Worm (Caenorhabditis elegans) whole organism, young adult: ENCODE data around the gene Y73F8A.14.
"Not testable (repeated sequence)": the region's sequence is repeated elsewhere in the genome, so short reads cannot be mapped to it uniquely, and the experiment has no call there.

Experiments
- B0019.2 ChIP-seq: fragments of 200-800 bp; sonication (Bioruptor generic); conservative IDR thresholded peaks from 2 replicates; pipeline ENCODE4 v1.3.6; 2022; ENCODE audit warnings: missing genetic modification reagents, missing genetic modification characterization, missing compliant biosample characterization
- F10E7.11 ChIP-seq: sonication (generic microtip); optimal IDR thresholded peaks from 2 replicates; lab custom pipeline; 2017; ENCODE audit warnings: mild to moderate bottlenecking, missing genetic modification characterization, moderate library complexity, missing compliant biosample characterization
- F33H1.4 ChIP-seq: fragments of 200-800 bp; sonication (Bioruptor generic); IDR thresholded peaks from 2 replicates; pipeline ENCODE4 v1.3.6; 2022; ENCODE audit warnings: missing genetic modification reagents, missing genetic modification characterization, missing compliant biosample characterization
- F37B4.10 ChIP-seq: fragments of 200-800 bp; sonication (Bioruptor generic); IDR thresholded peaks from 2 replicates; pipeline ENCODE4 v1.3.6; 2022; ENCODE audit warnings: missing genetic modification characterization, missing compliant biosample characterization
- F55B11.4 ChIP-seq: sonication (generic microtip); optimal IDR thresholded peaks from 2 replicates; lab custom pipeline; 2016; ENCODE audit warnings: missing compliant biosample characterization, missing genetic modification characterization, borderline replicate concordance; ENCODE audit not compliant: insufficient read depth
- K11D2.4 ChIP-seq: fragments of 200-800 bp; sonication (Bioruptor generic); IDR thresholded peaks from 2 replicates; pipeline ENCODE4 v1.3.6; 2022; ENCODE audit warnings: missing genetic modification reagents, missing genetic modification characterization, missing compliant biosample characterization
- Y56A3A.18 ChIP-seq: fragments of 200-800 bp; sonication (Bioruptor generic); IDR thresholded peaks from 2 replicates; pipeline ENCODE4 v1.3.6; 2022; ENCODE audit warnings: missing genetic modification reagents, missing genetic modification characterization, missing compliant biosample characterization
- ZK185.1 ChIP-seq: sonication (generic microtip); optimal IDR thresholded peaks from 2 replicates; lab custom pipeline; 2016; ENCODE audit warnings: mild to moderate bottlenecking, missing genetic modification characterization, missing compliant biosample characterization; ENCODE audit not compliant: poor library complexity, severe bottlenecking
- ama-1 ChIP-seq, 3 experiments: fragments of 150-350 bp in 1 of 3; sonication (generic microtip) in 2 of 3; optimal IDR thresholded peaks; 2 replicates each; lab custom pipeline; 2014 to 2018; ENCODE audit warnings: missing biosample characterization in 2 of 3, missing genetic modification characterization in 2 of 3, missing genetic modification reagents in 2 of 3
- aptf-2 ChIP-seq: fragments of 200-800 bp; sonication (Bioruptor generic); conservative IDR thresholded peaks from 2 replicates; pipeline ENCODE4 v1.3.6; 2022; ENCODE audit warnings: missing genetic modification reagents, missing genetic modification characterization, missing compliant biosample characterization
- atf-7 ChIP-seq: sonication (generic microtip); optimal IDR thresholded peaks from 2 replicates; lab custom pipeline; 2017; ENCODE audit warnings: mild to moderate bottlenecking, missing genetic modification characterization, missing compliant biosample characterization
- attf-3 ChIP-seq: fragments of 200-800 bp; sonication (Bioruptor generic); conservative IDR thresholded peaks from 2 replicates; pipeline ENCODE4 v1.3.6; 2022; ENCODE audit warnings: missing genetic modification reagents, missing genetic modification characterization, missing compliant biosample characterization
- cebp-2 ChIP-seq: fragments of 200-800 bp; sonication (Bioruptor generic); IDR thresholded peaks from 2 replicates; pipeline ENCODE4 v1.3.6; 2022; ENCODE audit warnings: missing genetic modification characterization, missing compliant biosample characterization
- ceh-27 ChIP-seq: fragments of 200-800 bp; sonication (Bioruptor generic); optimal IDR thresholded peaks from 2 replicates; lab custom pipeline; 2018; ENCODE audit warnings: mild to moderate bottlenecking, missing genetic modification characterization, moderate library complexity, missing compliant biosample characterization
- fkh-3 ChIP-seq: sonication (generic microtip); optimal IDR thresholded peaks from 2 replicates; lab custom pipeline; 2016; ENCODE audit warnings: mild to moderate bottlenecking, missing genetic modification characterization, missing compliant biosample characterization
- lag-1 ChIP-seq: fragments of 200-800 bp; sonication (Bioruptor generic); IDR thresholded peaks from 2 replicates; pipeline ENCODE4 v1.3.6; 2022; ENCODE audit warnings: missing genetic modification reagents, missing genetic modification characterization, missing compliant biosample characterization
- lsl-1 ChIP-seq: fragments of 200-800 bp; sonication (Bioruptor generic); optimal IDR thresholded peaks from 2 replicates; lab custom pipeline; 2018; ENCODE audit warnings: mild to moderate bottlenecking, missing genetic modification characterization, moderate library complexity, missing compliant biosample characterization
- madf-6 ChIP-seq: fragments of 200-800 bp; sonication (Bioruptor generic); IDR thresholded peaks from 2 replicates; pipeline ENCODE4 v1.3.6; 2022; ENCODE audit warnings: missing genetic modification reagents, missing genetic modification characterization, missing compliant biosample characterization
- madf-8 ChIP-seq: fragments of 200-800 bp; sonication (Bioruptor generic); conservative IDR thresholded peaks from 2 replicates; pipeline ENCODE4 v1.3.6; 2022; ENCODE audit warnings: missing genetic modification reagents, missing genetic modification characterization, missing compliant biosample characterization
- mcd-1 ChIP-seq: fragments of 200-800 bp; sonication (Bioruptor generic); IDR thresholded peaks from 2 replicates; pipeline ENCODE4 v1.3.6; 2022; ENCODE audit warnings: missing genetic modification reagents, missing genetic modification characterization, missing compliant biosample characterization
- mel-28 ChIP-seq: sonication (generic microtip); optimal IDR thresholded peaks from 2 replicates; lab custom pipeline; 2016; ENCODE audit warnings: borderline replicate concordance, mild to moderate bottlenecking, missing genetic modification characterization, missing compliant biosample characterization
- mes-4 ChIP-seq: sonication (generic microtip); optimal IDR thresholded peaks from 2 replicates; lab custom pipeline; 2016; ENCODE audit warnings: missing genotype, missing genetic modification characterization, missing compliant biosample characterization
- nfya-2 ChIP-seq: fragments of 200-800 bp; sonication (Bioruptor generic); IDR thresholded peaks from 2 replicates; pipeline ENCODE4 v1.3.6; 2022; ENCODE audit warnings: missing genetic modification reagents, missing genetic modification characterization, missing compliant biosample characterization
- nhr-27 ChIP-seq: fragments of 200-800 bp; sonication (Bioruptor generic); optimal IDR thresholded peaks from 2 replicates; lab custom pipeline; 2018; ENCODE audit warnings: mild to moderate bottlenecking, missing genetic modification characterization, moderate library complexity, missing compliant biosample characterization
- pbrm-1 ChIP-seq: fragments of 200-800 bp; sonication (Bioruptor generic); IDR thresholded peaks from 2 replicates; pipeline ENCODE4 v1.3.6; 2022; ENCODE audit warnings: missing genetic modification reagents, missing genetic modification characterization, missing compliant biosample characterization
- pha-4 ChIP-seq: fragments of 150-350 bp; sonication (generic microtip); optimal IDR thresholded peaks from 2 replicates; lab custom pipeline; 2014; ENCODE audit warnings: missing biosample characterization, missing genetic modification reagents, missing genetic modification characterization
- rcor-1 ChIP-seq: fragments of 200-800 bp; sonication (Bioruptor generic); IDR thresholded peaks from 2 replicates; pipeline ENCODE4 v1.3.6; 2022; ENCODE audit warnings: missing genetic modification reagents, missing genetic modification characterization, missing compliant biosample characterization
- snpc-3.4 ChIP-seq: sonication (generic microtip); optimal IDR thresholded peaks from 2 replicates; lab custom pipeline; 2017; ENCODE audit warnings: missing genetic modification characterization, mild to moderate bottlenecking, missing compliant biosample characterization, antibody characterized with exemption, moderate library complexity, missing genotype, missing genetic modification reagents
- somi-1 ChIP-seq: fragments of 200-800 bp; sonication (Bioruptor generic); optimal IDR thresholded peaks from 2 replicates; lab custom pipeline; 2018; ENCODE audit warnings: mild to moderate bottlenecking, missing genetic modification characterization, missing compliant biosample characterization
- tbx-9 ChIP-seq: sonication (generic microtip); optimal IDR thresholded peaks from 2 replicates; lab custom pipeline; 2016; ENCODE audit warnings: borderline replicate concordance, missing genetic modification characterization, inconsistent platforms, missing compliant biosample characterization
- zfh-2 ChIP-seq: fragments of 200-800 bp; sonication (Bioruptor generic); conservative IDR thresholded peaks from 2 replicates; pipeline ENCODE4 v1.3.6; 2022; ENCODE audit warnings: missing genetic modification reagents, missing genetic modification characterization, missing compliant biosample characterization
- ztf-22 ChIP-seq: fragments of 200-800 bp; sonication (Bioruptor generic); optimal IDR thresholded peaks from 2 replicates; lab custom pipeline; 2018; ENCODE audit warnings: mild to moderate bottlenecking, missing genetic modification characterization, moderate library complexity, missing compliant biosample characterization

Y73F8A.14 gene

DNA sequence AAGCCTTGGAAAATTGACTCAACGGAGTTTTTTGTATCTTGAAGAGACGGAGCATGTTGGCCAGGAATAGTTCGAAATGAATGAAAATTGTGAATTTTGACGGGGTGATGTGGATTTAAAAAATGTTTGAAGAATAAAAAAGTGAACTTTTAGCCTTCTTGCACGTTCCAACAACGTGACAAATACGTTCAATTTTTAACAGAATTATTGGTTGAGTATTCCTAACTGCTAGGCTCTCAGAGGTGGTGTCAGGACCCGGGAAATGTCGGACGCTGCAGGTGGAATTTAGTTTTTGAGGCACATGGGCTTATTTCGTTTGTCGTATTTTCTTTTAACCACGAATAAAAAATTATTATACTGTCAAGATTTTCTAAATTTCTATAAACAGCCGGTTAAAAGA, at the start of gene Y73F8A.14:
Gene Y73F8A.14, minus strand, starts transcription at position 101 of the 400 bp plus-strand sequence.
- not testable (repeated sequence) for TF ChIP-seq rcor-1; tbx-9 (tag; lab: Kevin White, UChicago); ceh-27 (GFP tag; lab: Kevin White, UChicago)

DNA sequence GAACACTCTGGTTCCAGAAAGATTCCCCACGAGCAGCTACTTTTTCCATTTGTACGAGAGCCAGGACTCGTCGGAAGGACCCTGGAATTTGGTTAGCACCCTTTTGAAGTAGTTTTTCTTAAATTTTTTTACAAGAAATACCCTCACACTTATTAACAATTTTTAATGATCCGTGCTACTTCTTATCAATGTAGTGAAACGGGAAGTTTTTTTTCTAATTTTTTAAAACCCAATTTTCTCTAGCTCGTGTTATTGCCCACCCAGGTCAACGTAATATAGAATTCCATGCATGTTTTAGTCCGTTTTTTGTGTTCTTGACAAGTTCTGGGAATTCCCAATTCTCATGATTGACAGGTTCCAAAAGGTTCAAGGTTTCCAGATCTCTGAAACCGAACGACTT, 43.0 kb upstream of the Y73F8A.14 start:
- TF ChIP-seq F10E7.11: no peak
- no peak for TF ChIP-seq F55B11.4
- TF ChIP-seq zfh-2 (GFP tag; lab: Robert Waterston, UW): no peak

DNA sequence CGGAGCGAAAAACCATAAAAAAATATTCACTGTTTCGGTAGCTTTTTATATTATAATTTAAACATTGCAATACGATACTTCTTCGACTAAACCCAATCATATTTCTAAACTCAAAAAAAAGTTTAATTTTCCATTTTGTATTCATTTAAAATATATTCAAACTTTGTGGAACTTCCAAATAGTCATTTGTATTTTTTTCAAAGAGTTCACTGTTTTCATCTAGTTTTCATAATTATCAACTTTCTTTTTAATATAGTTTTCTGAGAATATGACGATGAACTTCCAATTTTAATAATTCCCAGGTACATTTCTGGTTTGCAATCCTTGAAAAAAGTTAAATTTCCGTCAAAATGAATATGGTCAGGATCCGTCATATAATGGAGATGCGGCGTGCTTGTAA, 42.4 kb upstream of the Y73F8A.14 start, which contains the start of gene cpna-4:
Gene cpna-4, plus strand, starts transcription at position 301 of the 400 bp plus-strand sequence.
- TF ChIP-seq cebp-2 (GFP tag; lab: Robert Waterston, UW) (no peak), lsl-1 (GFP tag; lab: Kevin White, UChicago) (no peak), madf-8 (GFP tag; lab: Robert Waterston, UW) (no peak), lag-1 (GFP tag; lab: Robert Waterston, UW) (no peak), fkh-3 (tag; lab: Kevin White, UChicago) (no peak), pha-4 (tag; lab: Kevin White, UChicago) (no peak), pbrm-1 (no peak), mel-28 (tag; lab: Kevin White, UChicago) (no peak), madf-6 (GFP tag; lab: Robert Waterston, UW) (no peak), Y56A3A.18 (GFP tag; lab: Robert Waterston, UW) (no peak)

- no peak for TF ChIP-seq zfh-2 (GFP tag; lab: Robert Waterston, UW)
- no peak for TF ChIP-seq madf-6 (GFP tag; lab: Robert Waterston, UW)
- TF ChIP-seq tbx-9 (tag; lab: Kevin White, UChicago): no peak
- no peak for TF ChIP-seq ama-1 (optimal IDR thresholded peaks at IDR 0.05; lab: Kevin White, UChicago)
- no peak for TF ChIP-seq ama-1 (GFP tag; optimal IDR thresholded peaks at IDR 0.05; lab: Kevin White, UChicago)
- no peak for TF ChIP-seq atf-7 (tag; lab: Kevin White, UChicago)
- TF ChIP-seq nhr-27 (tag; lab: Kevin White, UChicago): no peak
- TF ChIP-seq F33H1.4 (GFP tag; lab: Robert Waterston, UW): no peak
- no peak for TF ChIP-seq snpc-3.4 (tag; lab: Kevin White, UChicago)
- TF ChIP-seq ztf-22: no peak
- no peak for TF ChIP-seq attf-3
- no peak for TF ChIP-seq mes-4 (tag; lab: Kevin White, UChicago)
- TF ChIP-seq ZK185.1 (tag; lab: Kevin White, UChicago): no peak
- TF ChIP-seq K11D2.4 (GFP tag; lab: Robert Waterston, UW): no peak
- TF ChIP-seq pbrm-1: no peak
- TF ChIP-seq nfya-2 (GFP tag; lab: Robert Waterston, UW): no peak
- no peak for TF ChIP-seq somi-1 (GFP tag; lab: Kevin White, UChicago)
- TF ChIP-seq, all 124 proteins: peak for 0
Measured at ce11 chrIV:15336778-15337177, 17.9 kb upstream of the Y73F8A.14 start, which contains the start of gene irld-59. irld-59 (plus strand) TSS chrIV:15337078.

DNA sequence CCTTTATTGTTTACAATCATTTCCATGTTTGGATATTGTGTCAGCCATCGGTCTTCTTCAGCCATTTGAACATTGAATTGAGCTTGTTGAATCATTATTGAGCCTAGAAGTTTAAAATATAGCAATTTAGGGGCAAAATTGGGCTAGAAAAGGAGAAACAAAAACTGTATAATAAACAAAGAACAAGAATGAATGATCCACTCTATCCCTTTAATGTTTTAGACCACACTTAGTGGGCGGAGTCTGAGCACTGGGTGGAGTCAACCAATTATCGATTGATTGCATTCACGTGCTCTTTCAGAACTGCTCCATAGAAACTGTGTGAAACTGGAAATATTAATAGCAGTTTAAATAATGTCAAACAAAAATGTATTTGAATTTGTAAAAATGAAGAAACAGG, 9.2 kb upstream of the Y73F8A.14 start, which contains the start of gene tbx-40:
Gene tbx-40, minus strand, starts transcription at position 101 of the 400 bp plus-strand sequence.
- TF ChIP-seq somi-1 (GFP tag; lab: Kevin White, UChicago): no peak
- TF ChIP-seq mcd-1: no peak
- TF ChIP-seq rcor-1: no peak
- no peak for TF ChIP-seq zfh-2 (GFP tag; lab: Robert Waterston, UW)
- TF ChIP-seq F37B4.10 (GFP tag; lab: Robert Waterston, UW): no peak
- TF ChIP-seq aptf-2 (GFP tag; lab: Robert Waterston, UW): no peak
- no peak for TF ChIP-seq tbx-9 (tag; lab: Kevin White, UChicago)
- no peak for TF ChIP-seq B0019.2 (GFP tag; lab: Robert Waterston, UW)
